Fruit fly (Drosophila melanogaster) whole organism: ENCODE measurements around the gene RASSF8.

ENCODE experiments used
- CG8478 ChIP-seq: fragments of >200 bp; optimal IDR thresholded peaks from 2 replicates; lab custom pipeline; 2018; ENCODE audit warnings: inconsistent platforms
- Dll ChIP-seq: fragments of >200 bp; optimal IDR thresholded peaks from 2 replicates; lab custom pipeline; 2017
- EcR ChIP-seq, 2 experiments: fragments of >200 bp; optimal IDR thresholded peaks; 2 replicates each; lab custom pipeline; 2017; ENCODE audit warnings: missing biosample characterization in 2 of 2, missing genetic modification characterization in 2 of 2, missing genetic modification reagents in 2 of 2
- pan ChIP-seq: fragments of >200 bp; optimal IDR thresholded peaks from 2 replicates; lab custom pipeline; 2017
- psq ChIP-seq: fragments of >200 bp; optimal IDR thresholded peaks from 2 replicates; lab custom pipeline; 2017
- usp ChIP-seq: fragments of >200 bp; optimal IDR thresholded peaks from 2 replicates; lab custom pipeline; 2017; ENCODE audit warnings: missing biosample characterization, missing genetic modification characterization, mixed read lengths

Gene RASSF8

DNA sequence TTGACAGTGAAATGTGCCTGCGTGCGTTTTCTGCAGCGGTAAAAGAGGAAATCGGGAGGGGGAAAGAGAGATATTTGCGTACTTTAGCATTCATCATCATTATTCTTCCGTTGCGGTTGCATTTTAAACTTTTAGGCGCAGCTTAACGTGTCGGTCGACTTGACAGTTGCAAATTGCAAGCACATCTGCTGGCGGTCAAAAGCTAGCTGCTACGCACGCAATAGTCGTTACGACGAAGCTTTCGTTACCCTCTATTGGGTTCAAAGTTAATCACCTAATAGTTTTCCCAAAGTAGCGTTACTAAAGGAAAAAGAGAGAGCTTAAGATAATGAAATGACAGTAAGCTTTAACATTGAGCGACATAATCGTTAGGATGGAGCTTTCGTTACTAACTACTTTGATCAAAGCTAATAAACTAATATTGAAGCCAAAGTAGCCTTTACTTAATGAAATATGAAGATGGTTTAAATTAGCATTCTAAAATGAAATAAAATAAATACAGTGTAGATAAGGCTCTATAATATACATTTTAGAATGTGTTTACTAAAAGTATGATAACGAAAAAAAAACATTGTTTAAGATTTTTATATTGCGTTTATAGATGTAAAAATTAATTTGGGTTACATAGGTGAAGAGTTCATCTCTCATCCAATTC, 9.4 kb upstream of the RASSF8 start:
- TF ChIP-seq pan (lab: Kevin White, UChicago) (no peak), usp (GFP tag; lab: Kevin White, UChicago) (no peak), Dll (lab: Kevin White, UChicago) (no peak), EcR (GFP tag; optimal IDR thresholded peaks at IDR 0.05; lab: Kevin White, UChicago) (no peak), psq (lab: Kevin White, UChicago) (no peak), CG8478 (lab: Kevin White, UChicago) (no peak)

DNA sequence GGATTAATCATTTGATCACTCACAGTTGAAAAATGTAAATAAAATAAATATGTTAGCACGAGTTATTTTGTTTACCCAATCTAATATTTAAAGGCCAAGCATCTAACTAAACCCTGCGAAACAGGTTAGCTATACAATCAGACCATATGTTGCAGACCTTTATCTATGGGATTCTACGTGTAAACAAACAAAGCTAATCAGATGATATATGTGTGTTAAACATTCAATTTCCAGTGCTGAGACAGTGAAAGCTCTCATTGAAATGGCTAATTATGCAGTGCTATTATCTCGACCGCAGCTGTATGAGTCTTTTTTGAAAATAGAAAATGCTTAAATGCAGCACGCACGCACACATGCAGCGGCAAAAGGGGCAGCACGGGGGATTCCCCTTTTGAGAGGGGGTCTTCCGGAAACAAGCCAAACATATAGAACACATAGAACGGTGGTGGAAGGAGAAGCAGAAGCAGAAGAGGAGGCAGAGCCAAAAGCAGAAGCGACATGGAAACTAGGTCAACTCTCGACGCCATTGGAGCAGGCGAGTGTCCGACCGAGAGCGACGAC, 1.7 kb upstream of the RASSF8 start:
- TF ChIP-seq pan (lab: Kevin White, UChicago) (no peak), CG8478 (lab: Kevin White, UChicago) (no peak), psq (lab: Kevin White, UChicago) (no peak)

DNA sequence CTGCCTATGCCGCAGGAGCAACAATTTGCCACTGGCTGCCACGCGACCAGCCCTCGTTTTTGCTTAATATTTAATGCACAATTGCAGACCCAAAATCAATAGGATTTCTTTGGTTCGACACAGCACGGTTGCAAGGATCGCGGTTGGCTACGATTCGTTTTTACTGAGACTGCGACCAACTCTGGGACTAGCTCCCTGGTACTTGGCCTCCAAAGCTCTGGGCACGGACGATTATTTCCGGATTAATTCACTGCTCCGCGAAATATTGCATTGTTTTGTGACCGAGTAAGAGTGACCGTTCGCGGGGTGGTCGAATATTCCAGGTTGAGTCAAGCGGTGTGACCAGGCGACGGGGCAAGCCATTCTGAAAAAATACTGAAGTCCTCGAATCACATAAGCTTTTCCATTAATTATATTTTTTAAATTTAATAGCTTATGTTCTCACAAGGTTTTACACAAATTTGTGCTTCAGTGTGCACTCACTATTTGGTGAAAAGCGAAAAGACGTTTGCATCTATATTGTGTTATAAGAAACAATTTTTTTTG, 537 bp upstream of the RASSF8 start, which contains the start of gene Tnks:
Tnks (minus strand) TSS at position 302 of the 546 bp plus-strand sequence.
- TF ChIP-seq usp (GFP tag; lab: Kevin White, UChicago): no peak
- no peak for TF ChIP-seq psq (lab: Kevin White, UChicago)
- TF ChIP-seq CG8478 (lab: Kevin White, UChicago): no peak
- TF ChIP-seq EcR (GFP tag; optimal IDR thresholded peaks at IDR 0.05; lab: Kevin White, UChicago): no peak
- TF ChIP-seq Dll (lab: Kevin White, UChicago): no peak
- TF ChIP-seq pan (lab: Kevin White, UChicago): no peak

DNA sequence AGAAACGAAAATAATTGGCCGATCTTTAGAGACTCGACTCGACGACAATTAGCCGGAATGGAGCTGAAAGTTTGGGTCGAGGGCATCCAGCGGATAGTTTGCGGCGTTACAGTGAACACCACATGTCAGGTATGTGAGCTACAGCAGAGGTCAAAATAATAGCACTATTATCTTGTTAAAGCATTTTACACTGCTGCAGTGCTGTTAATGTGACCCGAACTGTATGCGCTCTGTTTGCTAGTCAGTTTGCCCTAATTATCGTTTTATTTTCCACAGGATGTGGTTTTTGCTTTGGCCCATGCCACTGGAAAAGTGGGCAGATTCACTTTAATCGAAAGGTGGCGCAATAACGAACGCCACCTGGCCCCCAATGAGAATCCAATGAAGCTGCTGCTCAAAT, 763 bp downstream of the RASSF8 start:
- TF ChIP-seq CG8478 (lab: Kevin White, UChicago) (no peak), usp (GFP tag; lab: Kevin White, UChicago) (no peak), EcR (GFP tag; optimal IDR thresholded peaks at IDR 0.05; lab: Kevin White, UChicago) (no peak), Dll (lab: Kevin White, UChicago) (no peak), pan (lab: Kevin White, UChicago) (no peak), psq (lab: Kevin White, UChicago) (no peak)

DNA sequence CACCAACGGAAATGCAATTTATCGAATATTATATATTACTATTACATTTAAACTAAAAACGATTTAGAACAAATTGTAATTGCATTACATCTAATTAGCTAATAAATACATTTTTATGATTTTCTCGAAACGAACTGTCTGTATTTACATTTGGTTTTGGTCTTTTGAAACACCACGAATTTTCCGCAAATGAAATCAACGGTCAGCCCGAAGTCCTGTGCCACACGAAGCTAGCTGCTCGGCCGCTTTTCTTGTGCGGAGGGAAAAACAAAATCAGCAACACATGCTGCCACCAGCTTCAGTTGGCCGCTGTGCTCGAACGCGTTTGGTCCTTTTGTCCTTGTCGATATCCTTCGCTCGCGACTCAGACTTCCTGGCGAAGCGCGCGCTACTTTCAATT, 3.9 kb downstream of the RASSF8 start, which contains the start of gene Lgr3:
Lgr3 (plus strand) TSS at position 301 of the 400 bp plus-strand sequence.
- TF ChIP-seq CG8478 (lab: Kevin White, UChicago): no peak
- no peak for TF ChIP-seq usp (GFP tag; lab: Kevin White, UChicago)
- no peak for TF ChIP-seq psq (lab: Kevin White, UChicago)
- no peak for TF ChIP-seq Dll (lab: Kevin White, UChicago)

DNA sequence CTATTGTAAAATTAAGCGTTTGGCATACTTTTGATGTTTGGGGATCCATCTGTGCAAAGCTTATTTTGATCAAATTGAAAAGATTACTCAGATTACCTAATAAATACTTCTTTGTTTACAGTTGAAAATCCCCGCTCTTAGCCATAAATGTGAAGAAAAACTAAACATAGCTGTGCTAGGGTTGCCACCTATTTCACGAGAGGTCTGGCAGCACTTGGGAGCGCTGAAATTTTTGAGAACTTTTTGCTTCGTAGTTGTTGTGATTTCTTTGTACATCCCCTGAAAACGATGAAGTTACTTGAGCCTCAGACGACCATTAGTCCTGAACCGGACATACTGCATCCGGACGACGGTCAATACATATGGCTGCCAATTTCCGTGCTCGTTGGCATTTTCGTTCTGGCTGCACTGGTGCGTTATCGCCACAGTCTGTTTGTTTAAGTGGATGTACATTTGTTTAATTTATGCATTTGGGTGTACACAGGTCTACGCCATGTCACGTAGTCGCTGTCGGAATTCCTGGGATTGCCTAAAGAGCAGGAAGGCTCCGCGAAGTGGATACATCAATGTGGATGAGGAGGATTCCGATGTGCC, 17.0 kb downstream of the RASSF8 start, which contains the start of the genes CG4730 and CG5039:
CG4730 (minus strand) TSS at position 194 of the 594 bp plus-strand sequence.
CG5039 (plus strand) TSS at position 195 of the 594 bp plus-strand sequence.
- TF ChIP-seq CG8478 (lab: Kevin White, UChicago) (no peak), psq (lab: Kevin White, UChicago) (no peak)

dm6 chr3R:25680528-25680927, 18.9 kb downstream of the RASSF8 start, which contains the start of the genes CG4743 and Idh3g:
Gene CG4743 (minus strand): TSS chr3R:25680550.
Gene Idh3g (plus strand): TSS chr3R:25680845.
- TF ChIP-seq CG8478 (lab: Kevin White, UChicago) (no peak), Dll (lab: Kevin White, UChicago) (no peak), usp (GFP tag; lab: Kevin White, UChicago) (no peak), EcR (GFP tag; optimal IDR thresholded peaks at IDR 0.05; lab: Kevin White, UChicago) (no peak), pan (lab: Kevin White, UChicago) (no peak), psq (lab: Kevin White, UChicago) (no peak)

- TF ChIP-seq EcR (GFP tag; optimal IDR thresholded peaks at IDR 0.05; lab: Kevin White, UChicago): no peak
- no peak for TF ChIP-seq psq (lab: Kevin White, UChicago)
- TF ChIP-seq pan (lab: Kevin White, UChicago): no peak
- TF ChIP-seq Dll (lab: Kevin White, UChicago): no peak
- TF ChIP-seq CG8478 (lab: Kevin White, UChicago): no peak
- no peak for TF ChIP-seq usp (GFP tag; lab: Kevin White, UChicago)
Measured at dm6 chr3R:25684859-25685258, 23.3 kb downstream of the RASSF8 start, which contains the start of gene RpL27. Gene RpL27 (minus strand): TSS chr3R:25685051.

- TF ChIP-seq psq (lab: Kevin White, UChicago) (no peak), Dll (lab: Kevin White, UChicago) (no peak), CG8478 (lab: Kevin White, UChicago) (no peak), EcR (GFP tag; optimal IDR thresholded peaks at IDR 0.05; lab: Kevin White, UChicago) (no peak), pan (lab: Kevin White, UChicago) (no peak)
Measured at dm6 chr3R:25686698-25687420, 25.3 kb downstream of the RASSF8 start, which contains the start of gene CLS. Gene CLS (minus strand): TSS chr3R:25687370.

- TF ChIP-seq usp (GFP tag; lab: Kevin White, UChicago): no peak
- TF ChIP-seq EcR (GFP tag; optimal IDR thresholded peaks at IDR 0.05; lab: Kevin White, UChicago): no peak
- TF ChIP-seq psq (lab: Kevin White, UChicago): no peak
- no peak for TF ChIP-seq pan (lab: Kevin White, UChicago)
- TF ChIP-seq CG8478 (lab: Kevin White, UChicago): no peak
- no peak for TF ChIP-seq Dll (lab: Kevin White, UChicago)
Measured at dm6 chr3R:25694167-25694689, 32.6 kb downstream of the RASSF8 start.
